Fruit fly (Drosophila melanogaster): ENCODE results near the gene CG32708.

CG32708 gene

DNA sequence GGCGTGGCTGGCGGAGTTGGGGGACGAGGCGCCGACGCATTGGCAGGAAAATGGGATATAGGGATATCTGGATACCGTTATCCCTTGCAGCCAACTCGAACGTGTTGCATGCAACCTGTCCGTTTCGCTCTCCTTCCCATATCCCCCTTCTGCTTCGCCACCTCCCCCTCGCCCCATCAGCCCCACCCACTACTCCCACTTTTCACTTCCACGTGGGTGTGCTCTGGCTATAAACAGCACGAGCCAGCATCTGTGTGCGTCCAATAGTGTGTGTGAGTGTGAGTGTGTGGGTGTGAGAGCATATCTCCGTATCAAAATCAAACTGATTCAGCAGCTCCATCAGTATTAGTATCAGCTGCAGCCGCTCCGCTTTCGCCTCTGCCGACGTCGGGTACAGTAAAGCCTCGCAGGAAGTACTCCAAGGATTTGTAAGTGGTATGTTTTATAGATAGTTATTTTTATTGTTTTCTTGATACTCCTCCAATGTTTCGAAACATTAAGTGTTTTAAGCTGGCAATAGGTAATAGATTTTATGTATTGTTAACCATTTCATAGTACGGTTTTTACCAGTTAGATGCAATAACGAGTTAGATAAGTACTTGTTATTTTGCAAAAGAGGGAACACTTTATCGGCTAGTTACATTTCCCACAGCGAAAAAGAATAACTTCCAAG, 33.4 kb downstream of the CG32708 start:
- no peak for TF ChIP-seq CG9705 (GFP tag; optimal IDR thresholded peaks at IDR 0.05)
- no peak for TF ChIP-seq CG32264 (GFP tag; optimal IDR thresholded peaks at IDR 0.05)
- TF ChIP-seq Dif (GFP tag; optimal IDR thresholded peaks at IDR 0.05; ENCODE audit: partially characterized antibody) = no peak
- TF ChIP-seq Sp1 (GFP tag; optimal IDR thresholded peaks at IDR 0.05) = no peak
- no peak for TF ChIP-seq Hr83 (GFP tag; optimal IDR thresholded peaks at IDR 0.05; ENCODE audit: poor library complexity, severe bottlenecking)
- TF ChIP-seq Dfd (GFP tag; optimal IDR thresholded peaks at IDR 0.05) = no peak
- no peak for TF ChIP-seq GATAd (GFP tag; optimal IDR thresholded peaks at IDR 0.05)
- TF ChIP-seq HLH106 (tag; optimal IDR thresholded peaks at IDR 0.05) = no peak
- no peak for TF ChIP-seq Mio (GFP tag; optimal IDR thresholded peaks at IDR 0.05)
- no peak for TF ChIP-seq usp (GFP tag; optimal IDR thresholded peaks at IDR 0.05)

DNA sequence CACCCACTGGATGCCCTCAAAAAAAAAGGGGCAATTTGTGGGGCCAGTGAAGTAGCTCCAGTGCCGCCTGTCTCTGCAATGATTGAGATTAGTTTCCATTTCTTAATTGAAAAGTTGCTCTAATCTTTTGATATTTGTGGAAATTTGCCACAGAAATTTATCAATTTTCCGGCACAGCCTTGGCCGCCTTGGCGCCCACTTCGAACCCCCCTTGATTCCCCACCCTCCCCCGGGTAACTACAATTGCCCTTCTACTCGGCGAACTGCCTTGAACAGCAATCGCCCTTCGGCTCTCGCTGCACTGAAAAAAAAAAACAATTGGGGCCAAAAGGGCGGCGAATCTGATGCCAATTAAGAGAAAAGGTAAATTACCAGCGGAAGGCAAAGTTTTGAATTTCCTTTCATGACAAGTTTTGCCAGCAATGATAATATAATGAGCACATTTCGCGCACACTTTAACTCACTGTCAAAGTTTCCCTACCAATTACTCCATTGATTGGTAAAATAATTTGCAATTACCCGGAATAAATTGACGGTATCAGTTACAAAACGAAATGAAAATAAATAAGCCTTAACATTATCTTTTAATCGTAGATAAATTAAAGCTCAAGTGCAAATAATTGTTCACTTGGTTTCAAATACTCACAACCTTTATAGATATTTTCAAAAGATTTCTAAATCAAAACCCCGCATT, 34.1 kb downstream of the CG32708 start:
- TF ChIP-seq CG9705 (GFP tag; optimal IDR thresholded peaks at IDR 0.05) (no peak), N (GFP tag; optimal IDR thresholded peaks at IDR 0.05) (no peak), Dif (GFP tag; optimal IDR thresholded peaks at IDR 0.05; ENCODE audit: partially characterized antibody) (no peak), sv (GFP tag; optimal IDR thresholded peaks at IDR 0.05) (no peak)

DNA sequence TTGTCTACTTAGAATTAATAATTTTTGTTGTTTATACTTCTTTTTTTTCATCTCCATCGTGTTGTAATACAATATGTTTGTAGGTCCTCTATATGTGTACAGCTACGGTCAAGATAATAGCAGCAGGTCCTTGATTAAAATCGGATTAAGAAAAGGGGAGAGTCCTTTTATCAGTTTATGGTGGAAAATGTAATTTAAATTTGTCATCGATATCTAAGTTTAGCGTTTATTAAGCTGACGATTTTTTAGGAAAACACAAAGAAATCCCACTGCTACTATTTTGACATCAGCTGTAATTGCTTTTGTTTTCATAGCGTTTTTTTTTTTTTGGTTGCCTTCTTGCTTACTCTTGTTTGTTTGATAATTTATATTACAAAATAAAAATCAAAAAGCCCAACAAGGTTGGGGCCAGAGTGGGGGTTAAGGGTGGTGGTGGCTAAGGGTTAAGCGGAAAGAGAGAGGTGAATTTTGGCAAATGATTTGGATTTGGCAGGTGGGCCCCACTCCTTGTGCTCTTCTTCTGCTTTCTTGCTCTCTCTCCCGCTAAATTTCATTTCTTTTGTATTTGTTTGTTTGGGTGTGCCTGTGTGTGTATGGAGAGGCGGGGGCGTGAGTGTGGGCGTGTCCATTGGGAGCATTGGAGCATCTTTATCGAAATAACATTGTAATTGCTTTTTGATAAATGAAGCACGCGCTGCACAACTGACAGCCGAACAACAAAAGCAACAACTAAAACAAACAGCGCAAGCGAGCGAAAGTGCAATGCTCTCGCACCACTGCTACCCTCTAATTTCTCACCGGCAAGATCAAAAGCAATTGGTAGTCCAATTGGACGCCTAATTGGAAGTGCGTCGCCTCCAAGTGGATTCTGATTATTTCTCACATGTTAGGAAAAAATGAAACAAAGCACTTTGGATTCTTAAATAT, 35.4 kb downstream of the CG32708 start:
- TF ChIP-seq sv (GFP tag; optimal IDR thresholded peaks at IDR 0.05) (no peak), foxo (GFP tag; optimal IDR thresholded peaks at IDR 0.05) (peak in 1 of 2 experiments; percentile 45), CrebA (GFP tag; optimal IDR thresholded peaks at IDR 0.05; ENCODE audit: borderline replicate concordance) (no peak), dmrt93B (GFP tag; optimal IDR thresholded peaks at IDR 0.05) (peak; percentile 7), fru (GFP tag; optimal IDR thresholded peaks at IDR 0.05) (peak; percentile 49), OdsH (GFP tag; optimal IDR thresholded peaks at IDR 0.05) (peak; percentile 2), N (GFP tag; optimal IDR thresholded peaks at IDR 0.05) (no peak), ey (GFP tag; optimal IDR thresholded peaks at IDR 0.05) (peak; percentile 30), Hnf4 (GFP tag; optimal IDR thresholded peaks at IDR 0.05) (no peak), Hr78 (GFP tag; optimal IDR thresholded peaks at IDR 0.05) (no peak), rgr (GFP tag; optimal IDR thresholded peaks at IDR 0.05) (peak; percentile 30), h (GFP tag; optimal IDR thresholded peaks at IDR 0.05) (peak; percentile 21), HLH106 (tag; optimal IDR thresholded peaks at IDR 0.05) (peak; percentile 26), woc (GFP tag; optimal IDR thresholded peaks at IDR 0.05) (peak; percentile 17)

DNA sequence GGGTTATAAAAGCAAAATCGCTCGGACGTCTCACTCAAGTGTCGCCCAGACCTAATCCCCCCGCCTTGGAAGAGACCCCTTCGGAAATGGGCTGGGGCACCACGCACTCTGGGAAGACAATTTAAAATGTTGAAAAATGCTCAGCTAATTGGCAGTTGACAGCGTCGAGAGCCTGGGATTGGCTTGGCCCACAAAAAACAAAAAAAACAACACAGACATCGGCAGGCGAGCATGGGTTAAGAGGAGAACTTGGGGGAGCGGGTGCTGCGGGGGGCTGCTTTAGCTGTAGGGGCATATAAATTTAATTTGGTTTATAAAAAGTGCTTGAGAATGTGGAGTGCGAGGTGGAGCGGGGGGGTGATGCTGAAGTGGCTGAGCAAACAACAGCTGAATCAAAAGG, 36.8 kb downstream of the CG32708 start:
- TF ChIP-seq GATAd (GFP tag; optimal IDR thresholded peaks at IDR 0.05) = no peak
- no peak for TF ChIP-seq CG9705 (GFP tag; optimal IDR thresholded peaks at IDR 0.05)
- no peak for TF ChIP-seq Hnf4 (GFP tag; optimal IDR thresholded peaks at IDR 0.05)
- TF ChIP-seq Myc (optimal IDR thresholded peaks at IDR 0.05) = no peak
- no peak for TF ChIP-seq Sp1 (GFP tag; optimal IDR thresholded peaks at IDR 0.05)

DNA sequence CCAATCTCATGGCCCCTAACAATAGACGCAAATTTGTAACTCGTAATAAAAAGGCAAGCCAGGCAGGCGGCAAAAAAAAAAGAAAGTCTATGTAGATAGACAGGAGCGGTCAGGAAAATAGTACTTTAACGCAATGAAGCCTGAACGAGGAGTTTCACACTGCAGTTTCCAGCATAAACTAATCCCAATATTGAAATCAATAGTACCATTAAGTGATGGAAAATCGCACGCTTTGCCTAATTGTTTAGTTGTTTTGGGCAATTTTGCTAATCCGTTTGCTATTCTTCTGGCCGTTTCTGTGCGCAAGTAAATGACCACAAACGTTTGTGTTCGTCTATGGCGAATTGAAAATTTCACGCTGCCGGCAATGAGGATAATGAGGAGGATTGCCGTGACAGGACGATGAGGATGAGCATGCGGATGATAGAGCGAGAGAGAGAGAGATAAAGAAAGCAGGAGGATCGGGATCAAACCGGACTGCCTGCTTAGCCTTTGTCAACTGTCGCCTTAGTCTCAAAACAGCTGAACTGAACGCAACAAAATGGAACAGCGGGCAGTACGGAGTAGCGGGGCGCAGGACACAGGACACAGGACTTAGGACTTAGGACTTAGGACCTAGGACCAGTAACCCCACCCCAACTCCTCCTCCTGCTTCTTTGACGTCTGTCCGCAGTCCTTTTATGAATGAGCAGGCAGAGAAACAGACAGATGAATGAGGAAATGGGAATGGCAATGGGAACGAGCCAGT, 41.7 kb downstream of the CG32708 start:
- no peak for TF ChIP-seq foxo (GFP tag; optimal IDR thresholded peaks at IDR 0.05)
- no peak for TF ChIP-seq Hnf4 (GFP tag; optimal IDR thresholded peaks at IDR 0.05)
- no peak for TF ChIP-seq h (GFP tag; optimal IDR thresholded peaks at IDR 0.05)
- TF ChIP-seq tai (GFP tag; optimal IDR thresholded peaks at IDR 0.05) = no peak
- TF ChIP-seq CrebA (GFP tag; optimal IDR thresholded peaks at IDR 0.05; ENCODE audit: borderline replicate concordance) = no peak
- TF ChIP-seq Vsx2 (GFP tag; optimal IDR thresholded peaks at IDR 0.05; ENCODE audit: partially characterized antibody) = no peak

Data from whole organism, wandering third instar larva.